Worm (Caenorhabditis elegans): ENCODE results near the gene F08D12.15.

DNA sequence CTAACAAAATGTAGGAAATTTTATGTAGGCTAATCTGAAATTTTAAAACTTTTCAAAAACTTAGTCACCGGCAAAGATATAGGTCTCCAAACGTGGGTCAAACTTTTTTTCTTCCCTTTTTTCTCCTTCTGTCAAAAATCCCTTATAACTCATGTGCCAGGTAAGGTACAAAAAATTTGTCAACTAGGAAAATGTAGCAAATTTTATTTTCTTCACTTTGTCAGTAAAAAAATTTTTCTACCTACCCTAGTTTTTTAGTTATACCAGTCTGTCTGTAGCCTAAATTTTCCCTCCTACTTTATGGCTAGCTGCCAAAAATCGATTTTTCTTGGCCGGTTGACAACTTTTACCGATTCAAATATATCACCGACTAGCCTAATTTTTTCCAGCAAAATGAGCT is 50.2 kb downstream of the F08D12.15 start, which contains the start of gene set-13:
- TF ChIP-seq skn-1 (tag; optimal IDR thresholded peaks at IDR 0.05), result no peak
- no peak for TF ChIP-seq ceh-8 (GFP tag; optimal IDR thresholded peaks at IDR 0.05)
- no peak for TF ChIP-seq pag-3 (tag; optimal IDR thresholded peaks at IDR 0.05; ENCODE audit: borderline replicate concordance, insufficient read depth)
- no peak for TF ChIP-seq ces-1 (GFP tag; optimal IDR thresholded peaks at IDR 0.05)
- no peak for TF ChIP-seq efl-3 (GFP tag; optimal IDR thresholded peaks at IDR 0.05)
- TF ChIP-seq nhr-11 (tag; optimal IDR thresholded peaks at IDR 0.05), result no peak
